Worm (Caenorhabditis elegans): ENCODE data around the gene nhr-273.

Gene nhr-273

ce11 chrII:4454823-4455222 is 19.7 kb downstream of the nhr-273 start:
- TF ChIP-seq nfya-1 (tag; optimal IDR thresholded peaks at IDR 0.05; ENCODE audit: insufficient read depth) (no peak), unc-39 (tag; optimal IDR thresholded peaks at IDR 0.05) (no peak), zag-1 (tag; optimal IDR thresholded peaks at IDR 0.05) (no peak), ceh-9 (tag; optimal IDR thresholded peaks at IDR 0.05) (no peak), daf-12 (tag; optimal IDR thresholded peaks at IDR 0.05) (no peak), elt-2 (tag; optimal IDR thresholded peaks at IDR 0.05) (no peak), aly-2 (tag; optimal IDR thresholded peaks at IDR 0.05) (no peak), pha-4 (tag; optimal IDR thresholded peaks at IDR 0.05) (no peak), sea-2 (GFP tag; optimal IDR thresholded peaks at IDR 0.05) (no peak), nhr-23 (tag; optimal IDR thresholded peaks at IDR 0.05) (no peak), lsy-12 (tag; optimal IDR thresholded peaks at IDR 0.05) (no peak), ztf-4 (tag; optimal IDR thresholded peaks at IDR 0.05) (no peak), R02D3.7 (tag; optimal IDR thresholded peaks at IDR 0.05) (no peak), fkh-10 (GFP tag; optimal IDR thresholded peaks at IDR 0.05) (no peak), jun-1 (tag; optimal IDR thresholded peaks at IDR 0.05) (no peak), nhr-76 (tag; optimal IDR thresholded peaks at IDR 0.05) (no peak), tbx-2 (tag; optimal IDR thresholded peaks at IDR 0.05) (no peak), nhr-12 (tag; optimal IDR thresholded peaks at IDR 0.05) (no peak), nhr-25 (tag; optimal IDR thresholded peaks at IDR 0.05) (no peak)

ce11 chrII:4456024-4456423 is 20.9 kb downstream of the nhr-273 start:
- TF ChIP-seq pha-4 (tag; optimal IDR thresholded peaks at IDR 0.05) (no peak), lin-39 (tag; optimal IDR thresholded peaks at IDR 0.05) (peak; percentile 70), nfya-1 (tag; optimal IDR thresholded peaks at IDR 0.05; ENCODE audit: insufficient read depth) (peak; percentile 65), daf-12 (tag; optimal IDR thresholded peaks at IDR 0.05) (no peak), nhr-77 (tag; optimal IDR thresholded peaks at IDR 0.05) (no peak), hmg-11 (tag; optimal IDR thresholded peaks at IDR 0.05) (peak; percentile 87)

DNA sequence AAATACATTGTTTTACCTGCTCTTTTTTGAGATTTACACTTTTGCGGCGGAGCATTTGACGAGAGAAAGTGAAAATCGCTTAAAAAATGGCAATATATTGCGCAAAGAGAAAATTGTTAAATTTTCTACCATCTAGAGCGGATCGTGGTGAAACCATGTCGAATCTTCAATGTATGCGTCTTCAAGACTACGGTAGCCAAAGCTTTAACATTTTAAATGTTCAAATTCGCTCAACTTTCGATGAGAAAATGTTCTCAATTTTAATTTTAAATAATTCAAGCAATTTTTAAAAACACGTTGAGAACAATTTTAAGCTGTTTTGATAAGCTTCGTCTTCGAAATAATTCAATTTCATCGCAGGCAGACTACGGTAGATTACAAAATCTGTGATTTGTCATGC is 25.2 kb downstream of the nhr-273 start:
- TF ChIP-seq unc-62 (GFP tag; optimal IDR thresholded peaks at IDR 0.05) (no peak), nhr-237 (tag; optimal IDR thresholded peaks at IDR 0.05) (no peak), hmg-11 (tag; optimal IDR thresholded peaks at IDR 0.05) (no peak), lin-15B (tag; optimal IDR thresholded peaks at IDR 0.05) (no peak)

DNA sequence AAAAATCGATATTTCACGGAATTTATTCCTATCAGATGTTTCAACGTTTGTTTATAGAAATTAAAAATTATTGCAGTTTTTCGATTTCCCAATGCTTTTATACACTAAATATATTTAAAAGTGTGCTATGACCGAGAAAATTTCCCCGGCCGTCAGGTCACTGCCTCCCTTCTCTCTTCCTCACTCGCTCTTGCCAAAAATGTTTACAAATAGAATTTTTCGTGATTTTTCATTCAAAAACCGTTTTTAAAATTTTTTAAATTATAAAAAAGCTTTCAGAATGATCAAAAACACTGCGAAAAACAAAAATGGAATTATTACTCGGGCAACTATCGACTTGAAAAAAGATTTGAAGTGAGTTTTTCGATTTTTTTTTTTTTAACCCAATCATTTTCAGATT is 25.8 kb downstream of the nhr-273 start, which contains the start of the genes T12C9.7 and vps-18:
Gene T12C9.7, minus strand, starts transcription at position 101 of the 400 bp plus-strand sequence.
Gene vps-18, plus strand, starts transcription at position 280 of the 400 bp plus-strand sequence.
- TF ChIP-seq nhr-67 (tag; optimal IDR thresholded peaks at IDR 0.05) (no peak), R02D3.7 (tag; optimal IDR thresholded peaks at IDR 0.05) (no peak)

DNA sequence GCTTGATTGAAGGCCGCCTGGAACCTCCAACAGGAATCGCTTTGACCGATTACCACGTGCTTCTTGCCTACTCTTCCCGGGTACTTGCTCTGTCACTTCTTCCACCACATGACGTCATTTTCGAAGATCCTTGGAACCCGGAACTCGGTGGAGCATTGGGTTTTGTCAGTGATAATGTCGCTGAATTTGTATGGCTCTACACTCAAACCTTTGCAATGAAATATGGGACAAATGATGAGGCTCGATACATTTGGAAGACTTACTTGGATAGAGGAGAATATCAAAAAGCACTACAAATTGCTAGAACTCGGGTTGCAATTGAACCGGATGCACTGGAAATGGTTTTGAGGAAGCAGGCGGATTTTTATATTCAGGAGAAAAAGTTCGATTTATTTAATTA is 27.7 kb downstream of the nhr-273 start:
- no peak for TF ChIP-seq zag-1 (tag; optimal IDR thresholded peaks at IDR 0.05)
- TF ChIP-seq nhr-25 (tag; optimal IDR thresholded peaks at IDR 0.05): no peak
- TF ChIP-seq pha-4 (tag; optimal IDR thresholded peaks at IDR 0.05): no peak
- no peak for TF ChIP-seq aly-2 (tag; optimal IDR thresholded peaks at IDR 0.05)
- TF ChIP-seq nfya-1 (tag; optimal IDR thresholded peaks at IDR 0.05; ENCODE audit: insufficient read depth): no peak
- no peak for TF ChIP-seq unc-39 (tag; optimal IDR thresholded peaks at IDR 0.05)
- TF ChIP-seq nhr-76 (tag; optimal IDR thresholded peaks at IDR 0.05): no peak
- no peak for TF ChIP-seq fos-1 (tag; optimal IDR thresholded peaks at IDR 0.05)
- TF ChIP-seq hmg-11 (tag; optimal IDR thresholded peaks at IDR 0.05): no peak
- TF ChIP-seq pqm-1 (tag; optimal IDR thresholded peaks at IDR 0.05): no peak
- TF ChIP-seq ZK546.5 (tag; optimal IDR thresholded peaks at IDR 0.05): no peak
- TF ChIP-seq ceh-82 (tag; optimal IDR thresholded peaks at IDR 0.05): no peak
- no peak for TF ChIP-seq ztf-11 (tag; optimal IDR thresholded peaks at IDR 0.05)

DNA sequence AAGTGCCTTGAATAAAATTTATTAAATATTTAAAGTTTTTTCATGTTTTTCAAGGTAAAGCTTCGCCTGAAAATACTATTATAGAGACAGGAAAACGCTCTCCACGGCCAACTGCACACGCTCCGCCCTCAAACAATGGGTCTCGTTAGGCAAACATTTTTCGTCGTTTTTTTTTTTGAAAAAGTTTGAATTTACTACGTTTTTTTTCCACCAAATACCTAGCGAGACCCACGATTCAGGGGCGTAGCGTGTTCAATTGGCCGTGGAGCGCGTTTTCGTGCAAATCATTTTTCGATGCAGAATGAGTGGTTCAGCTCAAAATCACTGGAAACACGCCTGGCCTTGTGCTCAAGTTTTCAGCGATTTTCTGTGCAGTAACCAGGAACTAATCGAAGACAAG is 32.8 kb downstream of the nhr-273 start, which contains the start of gene W06B4.2:
Gene W06B4.2, plus strand, starts transcription at position 301 of the 400 bp plus-strand sequence.
- TF ChIP-seq ZK546.5 (tag; optimal IDR thresholded peaks at IDR 0.05) (no peak), tbx-2 (tag; optimal IDR thresholded peaks at IDR 0.05) (no peak), snpc-4 (tag; optimal IDR thresholded peaks at IDR 0.05) (no peak), elt-2 (tag; optimal IDR thresholded peaks at IDR 0.05) (no peak), ceh-9 (tag; optimal IDR thresholded peaks at IDR 0.05) (no peak), R02D3.7 (tag; optimal IDR thresholded peaks at IDR 0.05) (no peak), fkh-10 (GFP tag; optimal IDR thresholded peaks at IDR 0.05) (no peak), mdl-1 (tag; optimal IDR thresholded peaks at IDR 0.05) (no peak), ceh-82 (tag; optimal IDR thresholded peaks at IDR 0.05) (no peak), ztf-4 (tag; optimal IDR thresholded peaks at IDR 0.05) (no peak), jun-1 (tag; optimal IDR thresholded peaks at IDR 0.05) (no peak), nhr-25 (tag; optimal IDR thresholded peaks at IDR 0.05) (no peak), pha-4 (tag; optimal IDR thresholded peaks at IDR 0.05) (no peak), egl-5 (tag; optimal IDR thresholded peaks at IDR 0.05) (no peak), daf-12 (tag; optimal IDR thresholded peaks at IDR 0.05) (no peak), nhr-12 (tag; optimal IDR thresholded peaks at IDR 0.05) (no peak), lin-15B (tag; optimal IDR thresholded peaks at IDR 0.05) (no peak), ama-1 (optimal IDR thresholded peaks at IDR 0.05) (no peak), ztf-11 (tag; optimal IDR thresholded peaks at IDR 0.05) (no peak), pqm-1 (tag; optimal IDR thresholded peaks at IDR 0.05) (no peak)

Data from whole organism, L3 larva.